Worm (Caenorhabditis elegans): Measurements from ENCODE around the gene F40F8.5.

F40F8.5 gene

ce11 chrII:11167039-11167438 lies 32.3 kb upstream of the F40F8.5 start (continued):
- TF ChIP-seq ztf-22 (GFP tag; optimal IDR thresholded peaks at IDR 0.05) (no peak), hsf-1 (GFP tag; IDR thresholded peaks at IDR 0.05) (peak; percentile 69; the same call in 1 of the 2 replicates), nhr-120 (GFP tag; IDR thresholded peaks at IDR 0.05) (no peak), attf-3 (GFP tag; conservative IDR thresholded peaks at IDR 0.05) (peak; percentile 39; the same call in 1 of the 2 replicates), ztf-18 (tag; optimal IDR thresholded peaks at IDR 0.05) (peak; percentile 57), hlh-12 (tag; optimal IDR thresholded peaks at IDR 0.05) (no peak), Y79H2A.3 (GFP tag; conservative IDR thresholded peaks at IDR 0.05) (no peak), ceh-79 (tag; optimal IDR thresholded peaks at IDR 0.05) (no peak), xnd-1 (tag; optimal IDR thresholded peaks at IDR 0.05) (peak; percentile 72), lsy-27 (tag; optimal IDR thresholded peaks at IDR 0.05; ENCODE audit: borderline replicate concordance, insufficient read depth) (no peak), chd-7 (tag; optimal IDR thresholded peaks at IDR 0.05) (peak; percentile 29), mcd-1 (GFP tag; IDR thresholded peaks at IDR 0.05) (peak; percentile 90), repo-1 (tag; optimal IDR thresholded peaks at IDR 0.05) (peak; percentile 82), lin-26 (GFP tag; IDR thresholded peaks at IDR 0.05) (peak; percentile 67; the same call in 1 of the 2 replicates), F37B4.10 (GFP tag; IDR thresholded peaks at IDR 0.05) (no peak), Y53F4B.3 (GFP tag; IDR thresholded peaks at IDR 0.05) (no peak), ztf-6 (GFP tag; IDR thresholded peaks at IDR 0.05) (peak; percentile 67; the same call in 1 of the 2 replicates), egl-44 (GFP tag; IDR thresholded peaks at IDR 0.05) (peak; percentile 73; the same call in 1 of the 2 replicates), C06A6.2 (GFP tag; conservative IDR thresholded peaks at IDR 0.05) (peak; percentile 28; the same call in 1 of the 2 replicates), mel-28 (tag; optimal IDR thresholded peaks at IDR 0.05; ENCODE audit: borderline replicate concordance) (no peak), B0035.1 (tag; optimal IDR thresholded peaks at IDR 0.05) (no peak), F55B11.4 (tag; optimal IDR thresholded peaks at IDR 0.05; ENCODE audit: borderline replicate concordance, insufficient read depth) (no peak), lir-1 (GFP tag; conservative IDR thresholded peaks at IDR 0.05) (0 out of 2 replicates have a peak, but pooled peaks have one; percentile 25), F49E8.2 (tag; optimal IDR thresholded peaks at IDR 0.05; ENCODE audit: insufficient read depth) (peak; percentile 89), snpc-1.3 (tag; optimal IDR thresholded peaks at IDR 0.05; ENCODE audit: insufficient read depth) (peak; percentile 94), dox-1 (GFP tag; IDR thresholded peaks at IDR 0.05) (peak; percentile 91), cebp-2 (GFP tag; IDR thresholded peaks at IDR 0.05) (no peak), bed-2 (GFP tag; IDR thresholded peaks at IDR 0.05) (peak; percentile 83), F57A8.1 (GFP tag; optimal IDR thresholded peaks at IDR 0.05) (no peak), madf-3 (GFP tag; IDR thresholded peaks at IDR 0.05) (no peak), ceh-27 (GFP tag; optimal IDR thresholded peaks at IDR 0.05) (peak; percentile 63), hlh-26 (GFP tag; conservative IDR thresholded peaks at IDR 0.05) (no peak), zim-3 (tag; optimal IDR thresholded peaks at IDR 0.05) (no peak), rec-8 (tag; optimal IDR thresholded peaks at IDR 0.05) (peak in 1 of 2 experiments; percentile 77), madf-10 (tag; optimal IDR thresholded peaks at IDR 0.05) (peak; percentile 32), F39B2.1 (GFP tag; IDR thresholded peaks at IDR 0.05) (no peak), nfya-2 (GFP tag; IDR thresholded peaks at IDR 0.05) (no peak), tlf-1 (GFP tag; optimal IDR thresholded peaks at IDR 0.05) (peak; percentile 61), die-1 (tag; optimal IDR thresholded peaks at IDR 0.05) (peak; percentile 39), sptf-2 (GFP tag; optimal IDR thresholded peaks at IDR 0.05) (peak; percentile 75), F23B12.7 (tag; optimal IDR thresholded peaks at IDR 0.05; ENCODE audit: insufficient read depth) (peak; percentile 82), madf-6 (GFP tag; IDR thresholded peaks at IDR 0.05) (peak; percentile 92), lsl-1 (GFP tag; optimal IDR thresholded peaks at IDR 0.05) (peak; percentile 80), snpc-4 (GFP tag; optimal IDR thresholded peaks at IDR 0.05) (peak; percentile 99), snpc-4 (tag; optimal IDR thresholded peaks at IDR 0.05) (peak; percentile 98 to 99 (median 99)), F22D6.2 (tag; optimal IDR thresholded peaks at IDR 0.05) (no peak), Y95B8A.8 (GFP tag; IDR thresholded peaks at IDR 0.05) (peak; percentile 73)
